Worm (Caenorhabditis elegans) whole organism, young adult: ENCODE results near the gene clec-163.
A peak's percentile ranks its signal among the peaks of the same experiment; 100 is the strongest.

ENCODE experiments used
- B0261.1 ChIP-seq: sonication (generic microtip); optimal IDR thresholded peaks from 2 replicates; lab custom pipeline; 2016; ENCODE audit warnings: mild to moderate bottlenecking, missing genetic modification characterization, moderate library complexity, missing compliant biosample characterization
- F22D6.2 ChIP-seq: sonication (generic microtip); optimal IDR thresholded peaks from 2 replicates; lab custom pipeline; 2016; ENCODE audit warnings: mild to moderate bottlenecking, missing genetic modification characterization, missing compliant biosample characterization
- F33H1.4 ChIP-seq: fragments of 200-800 bp; sonication (Bioruptor generic); IDR thresholded peaks from 2 replicates; pipeline ENCODE4 v1.3.6; 2022; ENCODE audit warnings: missing genetic modification reagents, missing genetic modification characterization, missing compliant biosample characterization
- F55B11.4 ChIP-seq: sonication (generic microtip); optimal IDR thresholded peaks from 2 replicates; lab custom pipeline; 2016; ENCODE audit warnings: missing compliant biosample characterization, missing genetic modification characterization, borderline replicate concordance; ENCODE audit not compliant: insufficient read depth
- F57A8.1 ChIP-seq: fragments of 200-800 bp; sonication (Bioruptor generic); optimal IDR thresholded peaks from 2 replicates; lab custom pipeline; 2018; ENCODE audit warnings: mild to moderate bottlenecking, missing genetic modification characterization, moderate library complexity, missing compliant biosample characterization
- K12H6.12 ChIP-seq: fragments of 200-800 bp; sonication (Bioruptor generic); optimal IDR thresholded peaks from 2 replicates; lab custom pipeline; 2018; ENCODE audit warnings: mild to moderate bottlenecking, missing genetic modification characterization, missing compliant biosample characterization
- Y53G8AR.9 ChIP-seq: fragments of 200-800 bp; sonication (Bioruptor generic); conservative IDR thresholded peaks from 2 replicates; pipeline ENCODE4 v1.3.6; 2022; ENCODE audit warnings: missing genetic modification reagents, missing genetic modification characterization, missing compliant biosample characterization
- Y67H2A.10 ChIP-seq: fragments of 200-800 bp; sonication (Bioruptor generic); conservative IDR thresholded peaks from 2 replicates; pipeline ENCODE4 v1.3.6; 2022; ENCODE audit warnings: missing genetic modification reagents, missing genetic modification characterization, missing compliant biosample characterization
- ZK185.1 ChIP-seq: sonication (generic microtip); optimal IDR thresholded peaks from 2 replicates; lab custom pipeline; 2016; ENCODE audit warnings: mild to moderate bottlenecking, missing genetic modification characterization, missing compliant biosample characterization; ENCODE audit not compliant: poor library complexity, severe bottlenecking
- aptf-2 ChIP-seq: fragments of 200-800 bp; sonication (Bioruptor generic); conservative IDR thresholded peaks from 2 replicates; pipeline ENCODE4 v1.3.6; 2022; ENCODE audit warnings: missing genetic modification reagents, missing genetic modification characterization, missing compliant biosample characterization
- atf-7 ChIP-seq: sonication (generic microtip); optimal IDR thresholded peaks from 2 replicates; lab custom pipeline; 2017; ENCODE audit warnings: mild to moderate bottlenecking, missing genetic modification characterization, missing compliant biosample characterization
- athp-1 ChIP-seq: sonication (generic microtip); optimal IDR thresholded peaks from 2 replicates; lab custom pipeline; 2017; ENCODE audit warnings: mild to moderate bottlenecking, missing genetic modification characterization, missing compliant biosample characterization
- attf-3 ChIP-seq: fragments of 200-800 bp; sonication (Bioruptor generic); conservative IDR thresholded peaks from 2 replicates; pipeline ENCODE4 v1.3.6; 2022; ENCODE audit warnings: missing genetic modification reagents, missing genetic modification characterization, missing compliant biosample characterization
- bed-1 ChIP-seq: fragments of 200-800 bp; sonication (Bioruptor generic); IDR thresholded peaks from 2 replicates; pipeline ENCODE4 v1.3.6; 2022; ENCODE audit warnings: missing genetic modification reagents, missing genetic modification characterization, missing compliant biosample characterization
- bed-2 ChIP-seq: fragments of 200-800 bp; sonication (Bioruptor generic); IDR thresholded peaks from 2 replicates; pipeline ENCODE4 v1.3.6; 2022; ENCODE audit warnings: missing genetic modification reagents, missing genetic modification characterization, missing compliant biosample characterization
- ccch-3 ChIP-seq: fragments of 200-800 bp; sonication (Bioruptor generic); optimal IDR thresholded peaks from 2 replicates; lab custom pipeline; 2018; ENCODE audit warnings: mild to moderate bottlenecking, missing genetic modification characterization, missing compliant biosample characterization
- ceh-27 ChIP-seq: fragments of 200-800 bp; sonication (Bioruptor generic); optimal IDR thresholded peaks from 2 replicates; lab custom pipeline; 2018; ENCODE audit warnings: mild to moderate bottlenecking, missing genetic modification characterization, moderate library complexity, missing compliant biosample characterization
- ceh-79 ChIP-seq: sonication (generic microtip); optimal IDR thresholded peaks from 2 replicates; lab custom pipeline; 2017; ENCODE audit warnings: mild to moderate bottlenecking, missing genetic modification characterization, missing compliant biosample characterization
- dpl-1 ChIP-seq: fragments of 150-350 bp; optimal IDR thresholded peaks from 2 replicates; lab custom pipeline; 2014; ENCODE audit warnings: missing biosample characterization, missing genetic modification reagents, missing genetic modification characterization
- egl-44 ChIP-seq: fragments of 200-800 bp; sonication (Bioruptor generic); IDR thresholded peaks from 2 replicates; pipeline ENCODE4 v1.3.6; 2022; ENCODE audit warnings: missing genetic modification reagents, missing genetic modification characterization, missing compliant biosample characterization
- egrh-3 ChIP-seq: fragments of 200-800 bp; sonication (Bioruptor generic); IDR thresholded peaks from 2 replicates; pipeline ENCODE4 v1.3.6; 2022; ENCODE audit warnings: missing genetic modification reagents, missing genetic modification characterization, missing compliant biosample characterization
- ekl-4 ChIP-seq: fragments of 200-800 bp; sonication (Bioruptor generic); IDR thresholded peaks from 2 replicates; pipeline ENCODE4 v1.3.6; 2022; ENCODE audit warnings: missing genetic modification reagents, missing genetic modification characterization, missing compliant biosample characterization
- fkh-3 ChIP-seq: sonication (generic microtip); optimal IDR thresholded peaks from 2 replicates; lab custom pipeline; 2016; ENCODE audit warnings: mild to moderate bottlenecking, missing genetic modification characterization, missing compliant biosample characterization
- him-1 ChIP-seq: sonication (generic microtip); optimal IDR thresholded peaks from 2 replicates; lab custom pipeline; 2016; ENCODE audit warnings: missing genotype, missing genetic modification reagents, missing genetic modification characterization, missing compliant biosample characterization
- hmg-1.2 ChIP-seq: fragments of 200-800 bp; sonication (Bioruptor generic); IDR thresholded peaks from 2 replicates; pipeline ENCODE4 v1.3.6; 2022; ENCODE audit warnings: missing genetic modification reagents, missing genetic modification characterization, missing compliant biosample characterization
- hmg-20 ChIP-seq: fragments of 200-800 bp; sonication (Bioruptor generic); IDR thresholded peaks from 2 replicates; pipeline ENCODE4 v1.3.6; 2022; ENCODE audit warnings: missing genetic modification reagents, missing genetic modification characterization, missing compliant biosample characterization
- lag-1 ChIP-seq: fragments of 200-800 bp; sonication (Bioruptor generic); IDR thresholded peaks from 2 replicates; pipeline ENCODE4 v1.3.6; 2022; ENCODE audit warnings: missing genetic modification reagents, missing genetic modification characterization, missing compliant biosample characterization
- let-526 ChIP-seq: fragments of 200-800 bp; sonication (Bioruptor generic); IDR thresholded peaks from 2 replicates; pipeline ENCODE4 v1.3.6; 2022; ENCODE audit warnings: missing genetic modification reagents, missing genetic modification characterization, missing compliant biosample characterization
- lin-35 ChIP-seq, 3 experiments: fragments of 150-350 bp in 2 of 3; sonication (generic microtip) in 1 of 3; optimal IDR thresholded peaks; 2 replicates each; lab custom pipeline; 2014 to 2018; ENCODE audit warnings: missing biosample characterization in 3 of 3, missing genetic modification characterization in 3 of 3, missing genetic modification reagents in 3 of 3
- lin-40 ChIP-seq: sonication (generic microtip); optimal IDR thresholded peaks from 2 replicates; lab custom pipeline; 2016; ENCODE audit warnings: missing genetic modification characterization, mild to moderate bottlenecking, missing compliant biosample characterization, missing genotype, missing genetic modification reagents
- lin-54 ChIP-seq: fragments of 200-800 bp; sonication (Bioruptor generic); optimal IDR thresholded peaks from 2 replicates; lab custom pipeline; 2018; ENCODE audit warnings: mild to moderate bottlenecking, missing genetic modification characterization, missing compliant biosample characterization
- lir-1 ChIP-seq: fragments of 200-800 bp; sonication (Bioruptor generic); conservative IDR thresholded peaks from 2 replicates; pipeline ENCODE4 v1.3.6; 2022; ENCODE audit warnings: missing genetic modification reagents, missing genetic modification characterization, missing compliant biosample characterization
- mcd-1 ChIP-seq: fragments of 200-800 bp; sonication (Bioruptor generic); IDR thresholded peaks from 2 replicates; pipeline ENCODE4 v1.3.6; 2022; ENCODE audit warnings: missing genetic modification reagents, missing genetic modification characterization, missing compliant biosample characterization
- mxl-1 ChIP-seq: sonication (generic microtip); optimal IDR thresholded peaks from 2 replicates; lab custom pipeline; 2016; ENCODE audit warnings: missing genetic modification characterization, missing compliant biosample characterization
- nfya-1 ChIP-seq: sonication (generic microtip); optimal IDR thresholded peaks from 2 replicates; lab custom pipeline; 2017; ENCODE audit warnings: antibody characterized with exemption, missing compliant biosample characterization, missing genetic modification characterization, borderline replicate concordance; ENCODE audit not compliant: insufficient read depth
- nfyb-1 ChIP-seq: fragments of 200-800 bp; sonication (Bioruptor generic); IDR thresholded peaks from 2 replicates; pipeline ENCODE4 v1.3.6; 2022; ENCODE audit warnings: missing genetic modification reagents, missing genetic modification characterization, missing compliant biosample characterization
- nhr-120 ChIP-seq: fragments of 200-800 bp; sonication (Bioruptor generic); IDR thresholded peaks from 2 replicates; pipeline ENCODE4 v1.3.6; 2022; ENCODE audit warnings: missing genetic modification characterization, missing compliant biosample characterization
- nhr-80 ChIP-seq: sonication (generic microtip); optimal IDR thresholded peaks from 2 replicates; lab custom pipeline; 2016; ENCODE audit warnings: missing genetic modification characterization, missing compliant biosample characterization
- rec-8 ChIP-seq, 2 experiments: sonication (generic microtip); optimal IDR thresholded peaks; 2 replicates each; lab custom pipeline; 2016; ENCODE audit warnings: mild to moderate bottlenecking in 2 of 2, missing genetic modification characterization in 2 of 2, missing genetic modification reagents in 2 of 2, missing genotype in 2 of 2, missing biosample characterization in 1 of 2, missing compliant biosample characterization in 1 of 2, moderate library complexity in 1 of 2
- snpc-1.1 ChIP-seq: sonication (generic microtip); optimal IDR thresholded peaks from 2 replicates; lab custom pipeline; 2017; ENCODE audit warnings: missing genetic modification characterization, mild to moderate bottlenecking, missing compliant biosample characterization, antibody characterized with exemption, moderate library complexity, missing genotype, missing genetic modification reagents; ENCODE audit not compliant: insufficient read depth
- snpc-4 ChIP-seq, 5 experiments: fragments of 150-350 bp in 1 of 5; sonication (generic microtip) in 4 of 5; optimal IDR thresholded peaks; 2 replicates each; lab custom pipeline; 2014 to 2018; ENCODE audit warnings: missing genetic modification characterization in 5 of 5, missing biosample characterization in 3 of 5, antibody characterized with exemption in 2 of 5, mild to moderate bottlenecking in 2 of 5, missing compliant biosample characterization in 2 of 5, missing genotype in 2 of 5, moderate library complexity in 2 of 5, missing genetic modification reagents in 1 of 5
- xnd-1 ChIP-seq: sonication (generic microtip); optimal IDR thresholded peaks from 2 replicates; lab custom pipeline; 2016; ENCODE audit warnings: missing genotype, missing genetic modification reagents, missing genetic modification characterization, missing compliant biosample characterization
- ztf-22 ChIP-seq: fragments of 200-800 bp; sonication (Bioruptor generic); optimal IDR thresholded peaks from 2 replicates; lab custom pipeline; 2018; ENCODE audit warnings: mild to moderate bottlenecking, missing genetic modification characterization, moderate library complexity, missing compliant biosample characterization
- ztf-25 ChIP-seq: fragments of 200-800 bp; sonication (Bioruptor generic); IDR thresholded peaks from 2 replicates; pipeline ENCODE4 v1.3.6; 2022; ENCODE audit warnings: missing genetic modification reagents, missing genetic modification characterization, missing compliant biosample characterization
- ztf-3 ChIP-seq: fragments of 200-800 bp; sonication (Bioruptor generic); optimal IDR thresholded peaks from 2 replicates; lab custom pipeline; 2018; ENCODE audit warnings: mild to moderate bottlenecking, missing genetic modification characterization, missing compliant biosample characterization

The clec-163 gene

ce11 chrIII:10810837-10811814 lies 17.0 kb downstream of the clec-163 start (continued):
- TF ChIP-seq nfyb-1: peak; percentile 76
- TF ChIP-seq hmg-1.2 (GFP tag; lab: Robert Waterston, UW): peak; percentile 62
- peak; percentile 56 for TF ChIP-seq lin-54 (GFP tag; lab: Kevin White, UChicago)
- peak; percentile 55 for TF ChIP-seq mcd-1 (GFP tag; lab: Robert Waterston, UW)
- TF ChIP-seq lin-40 (tag; lab: Kevin White, UChicago): no peak
- peak in 1 of 3 experiments; percentile 3 for TF ChIP-seq lin-35 (GFP tag; optimal IDR thresholded peaks at IDR 0.05; lab: Kevin White, UChicago)
- peak; percentile 65 for TF ChIP-seq F33H1.4
- no peak for TF ChIP-seq fkh-3 (tag; lab: Kevin White, UChicago)
- peak; percentile 92 for TF ChIP-seq Y53G8AR.9 (GFP tag; lab: Robert Waterston, UW)
- TF ChIP-seq Y67H2A.10 (GFP tag; lab: Robert Waterston, UW): no peak
- no peak for TF ChIP-seq ztf-3 (GFP tag; lab: Kevin White, UChicago)
- TF ChIP-seq athp-1: peak; percentile 36
- TF ChIP-seq nhr-120: no peak
- TF ChIP-seq aptf-2 (GFP tag; lab: Robert Waterston, UW): no peak; the same call in 1 of the 2 replicates
- peak; percentile 71; the same call in 1 of the 2 replicates for TF ChIP-seq egrh-3 (GFP tag; lab: Robert Waterston, UW)
- no peak for TF ChIP-seq F57A8.1 (GFP tag; lab: Kevin White, UChicago)
- TF ChIP-seq nfya-1: no peak
- peak; percentile 87; the same call in 1 of the 2 replicates for TF ChIP-seq ztf-25 (GFP tag; lab: Robert Waterston, UW)
- no peak for TF ChIP-seq let-526 (GFP tag; lab: Robert Waterston, UW)
- no peak for TF ChIP-seq mxl-1 (tag; lab: Kevin White, UChicago)
- TF ChIP-seq bed-2 (GFP tag; lab: Robert Waterston, UW): 0 out of 2 replicates have a peak, but pooled peaks have one; percentile 8
- peak; percentile 74 for TF ChIP-seq attf-3 (GFP tag; lab: Robert Waterston, UW)
- TF ChIP-seq xnd-1: peak; percentile 0
- TF ChIP-seq atf-7 (tag; lab: Kevin White, UChicago): no peak
- peak; percentile 12 for TF ChIP-seq K12H6.12
- TF ChIP-seq lag-1: no peak
- TF ChIP-seq ceh-27 (GFP tag; lab: Kevin White, UChicago): no peak
- peak; percentile 41 for TF ChIP-seq snpc-4 (GFP tag; optimal IDR thresholded peaks at IDR 0.05; lab: Kevin White, UChicago)
- no peak for TF ChIP-seq snpc-4 (tag; optimal IDR thresholded peaks at IDR 0.05; lab: Kevin White, UChicago)
- TF ChIP-seq ZK185.1 (tag; lab: Kevin White, UChicago): no peak
- no peak for TF ChIP-seq ceh-79 (tag; lab: Kevin White, UChicago)
- TF ChIP-seq B0261.1 (tag; lab: Kevin White, UChicago): no peak
- TF ChIP-seq rec-8 (tag; optimal IDR thresholded peaks at IDR 0.05; lab: Kevin White, UChicago): no peak
- peak; percentile 69 for TF ChIP-seq egl-44 (GFP tag; lab: Robert Waterston, UW)
- peak; percentile 19; the same call in 1 of the 2 replicates for TF ChIP-seq lir-1 (GFP tag; lab: Robert Waterston, UW)
- TF ChIP-seq snpc-1.1: no peak
- no peak for TF ChIP-seq F22D6.2 (tag; lab: Kevin White, UChicago)
- no peak for TF ChIP-seq ztf-22 (GFP tag; lab: Kevin White, UChicago)
- TF ChIP-seq him-1 (tag; lab: Kevin White, UChicago): peak; percentile 56
- no peak for TF ChIP-seq F55B11.4 (tag; lab: Kevin White, UChicago)
- no peak for TF ChIP-seq bed-1 (GFP tag; lab: Robert Waterston, UW)
- no peak for TF ChIP-seq nhr-80 (tag; lab: Kevin White, UChicago)
- no peak for TF ChIP-seq dpl-1 (GFP tag; lab: Kevin White, UChicago)
- no peak for TF ChIP-seq ccch-3
- TF ChIP-seq ekl-4 (GFP tag; lab: Robert Waterston, UW): peak; percentile 85
- TF ChIP-seq hmg-20 (GFP tag; lab: Robert Waterston, UW): no peak
